Worm (Caenorhabditis elegans): Measurements from ENCODE around the gene sph-1.
A peak's percentile ranks its signal among the peaks of the same experiment; 100 is the strongest.

- TF ChIP-seq lsy-2 (tag; optimal IDR thresholded peaks at IDR 0.05): peak in 1 of 2 experiments; percentile 14
- no peak for TF ChIP-seq F16B12.6 (tag; optimal IDR thresholded peaks at IDR 0.05)
- TF ChIP-seq skn-1 (tag; optimal IDR thresholded peaks at IDR 0.05): peak; percentile 10
- TF ChIP-seq fos-1 (tag; optimal IDR thresholded peaks at IDR 0.05): no peak
- TF ChIP-seq lin-39 (tag; optimal IDR thresholded peaks at IDR 0.05): no peak
- no peak for TF ChIP-seq nhr-76 (tag; optimal IDR thresholded peaks at IDR 0.05)
- no peak for TF ChIP-seq Y116A8C.19 (tag; optimal IDR thresholded peaks at IDR 0.05; ENCODE audit: borderline replicate concordance)
- peak in 2 of 6 experiments; percentile 11 to 48 for TF ChIP-seq elt-3 (tag; optimal IDR thresholded peaks at IDR 0.05)
- TF ChIP-seq dpl-1 (GFP tag; optimal IDR thresholded peaks at IDR 0.05): no peak
These were observed 36.9 kb upstream of the sph-1 start for ce11 chrIV:8170264-8170663.
